Fruit fly (Drosophila melanogaster) whole organism, embryonic: ENCODE results near the gene CG7889.

Experiments
- CG16779 ChIP-seq: fragments of 200-800 bp; sonication (Bioruptor generic); IDR thresholded peaks from 2 replicates; pipeline ENCODE4 v1.3.6; 2022; ENCODE audit warnings: missing biosample characterization, missing genetic modification characterization
- CG4820 ChIP-seq: fragments of 200-800 bp; sonication (Bioruptor generic); optimal IDR thresholded peaks from 3 replicates; lab custom pipeline; 2016; ENCODE audit warnings: missing biosample characterization, missing genetic modification characterization
- Dad ChIP-seq: fragments of 200-800 bp; sonication (Bioruptor generic); optimal IDR thresholded peaks from 3 replicates; lab custom pipeline; 2016; ENCODE audit warnings: missing biosample characterization, missing genetic modification characterization
- Sin3A ChIP-seq: fragments of >200 bp; optimal IDR thresholded peaks from 2 replicates; lab custom pipeline; 2018
- cato ChIP-seq: fragments of 200-800 bp; sonication (Bioruptor generic); optimal IDR thresholded peaks from 2 replicates; lab custom pipeline; 2016; ENCODE audit warnings: missing biosample characterization, missing genetic modification characterization, borderline replicate concordance
- en ChIP-seq: fragments of 200-800 bp; sonication (Bioruptor generic); optimal IDR thresholded peaks from 2 replicates; lab custom pipeline; 2016; ENCODE audit warnings: missing biosample characterization, missing genetic modification characterization
- hth ChIP-seq: fragments of >200 bp; optimal IDR thresholded peaks from 2 replicates; lab custom pipeline; 2017; ENCODE audit warnings: inconsistent platforms
- ind ChIP-seq: fragments of 200-800 bp; sonication (Bioruptor generic); optimal IDR thresholded peaks from 3 replicates; lab custom pipeline; 2016; ENCODE audit warnings: missing biosample characterization, missing genetic modification characterization
- psq ChIP-seq: fragments of 200-800 bp; sonication (Bioruptor generic); optimal IDR thresholded peaks from 2 replicates; lab custom pipeline; 2017; ENCODE audit warnings: missing biosample characterization, missing genetic modification characterization
- run ChIP-seq: fragments of 200-800 bp; sonication (Bioruptor generic); optimal IDR thresholded peaks from 3 replicates; lab custom pipeline; 2018; ENCODE audit warnings: missing biosample characterization, mild to moderate bottlenecking, missing genetic modification characterization
- z ChIP-seq: fragments of 200-800 bp; sonication (Bioruptor generic); IDR thresholded peaks from 3 replicates; pipeline ENCODE4 v1.3.6; 2022; ENCODE audit warnings: missing biosample characterization, missing genetic modification characterization

dm6 chrX:19215215-19215614, 28.2 kb upstream of the CG7889 start, which contains the start of gene Muc18B:
- TF ChIP-seq cato (GFP tag; lab: Kevin White, UChicago), result no peak
- no peak for TF ChIP-seq run (tag; lab: Kevin White, UChicago)
- TF ChIP-seq ind (GFP tag; lab: Kevin White, UChicago), result no peak
- TF ChIP-seq en (GFP tag; lab: Kevin White, UChicago), result no peak
- TF ChIP-seq Sin3A, result no peak
- TF ChIP-seq psq, result no peak
- no peak for TF ChIP-seq z
- TF ChIP-seq hth (lab: Kevin White, UChicago), result no peak
- TF ChIP-seq CG16779 (GFP tag; lab: Robert Waterston, UW), result no peak
- TF ChIP-seq CG4820 (GFP tag; lab: Kevin White, UChicago), result no peak
- no peak for TF ChIP-seq Dad (GFP tag; lab: Kevin White, UChicago)
